Worm (Caenorhabditis elegans) whole organism, early embryonic: ENCODE data around the gene gly-9.

ENCODE experiments used
- aly-1 ChIP-seq: sonication (generic microtip); optimal IDR thresholded peaks from 2 replicates; lab custom pipeline; 2016; ENCODE audit warnings: missing genetic modification characterization, missing compliant biosample characterization
- ceh-36 ChIP-seq: sonication (generic microtip); optimal IDR thresholded peaks from 2 replicates; lab custom pipeline; 2016; ENCODE audit warnings: missing genetic modification characterization, inconsistent platforms, missing compliant biosample characterization
- flt-1 ChIP-seq: fragments of 200-800 bp; sonication (Bioruptor generic); IDR thresholded peaks from 2 replicates; pipeline ENCODE4 v1.3.6; 2022; ENCODE audit warnings: missing genetic modification characterization, missing compliant biosample characterization
- scrt-1 ChIP-seq: fragments of 200-800 bp; sonication (Bioruptor generic); IDR thresholded peaks from 2 replicates; pipeline ENCODE4 v1.3.6; 2022; ENCODE audit warnings: missing genetic modification characterization, missing compliant biosample characterization

DNA sequence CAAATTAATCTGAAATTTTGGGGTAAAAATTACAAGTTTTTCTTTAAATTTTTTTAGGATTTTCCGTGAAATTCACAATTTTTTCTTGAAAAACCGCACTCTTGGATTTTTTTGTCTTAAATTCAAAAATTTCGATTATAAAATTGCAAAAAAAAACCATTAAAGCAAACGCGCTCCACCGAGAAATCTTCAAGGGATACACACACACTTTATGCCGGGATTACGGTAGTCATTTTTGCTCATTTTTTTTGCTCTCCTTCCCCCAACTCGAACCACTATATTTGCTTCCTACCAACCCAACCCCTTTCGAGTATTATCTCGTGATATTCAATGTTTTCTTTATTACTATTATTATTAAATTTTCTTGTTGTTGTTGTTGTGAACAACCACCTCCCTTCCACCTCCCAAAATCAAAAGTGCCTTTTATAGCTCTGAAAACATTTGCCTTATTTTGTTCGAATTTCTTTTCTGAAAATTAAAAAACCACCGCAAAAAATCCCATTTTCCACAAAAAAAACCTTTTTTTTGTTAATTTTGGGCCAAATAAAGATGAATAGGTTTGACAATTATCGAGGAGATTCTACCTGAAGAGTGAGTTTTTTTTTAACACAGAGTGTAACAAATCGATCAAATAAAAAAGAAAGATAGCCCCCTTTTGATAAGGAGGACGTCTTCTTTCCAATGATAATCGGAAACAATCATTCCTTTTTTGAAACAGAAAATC lies 38.5 kb downstream of the gly-9 start, which contains the start of gene Y47D3A.32:
- TF ChIP-seq ceh-36 (tag; lab: Kevin White, UChicago), result no peak
- TF ChIP-seq scrt-1 (GFP tag; lab: Robert Waterston, UW), result no peak
- TF ChIP-seq flt-1 (GFP tag; lab: Robert Waterston, UW), result no peak
- TF ChIP-seq aly-1 (tag; lab: Kevin White, UChicago), result no peak
